Worm (Caenorhabditis elegans) whole organism, L4 larva: ENCODE data around the gene srh-180.

Experiments used
- T20F7.1 ChIP-seq: fragments of 200-800 bp; sonication (Bioruptor generic); optimal IDR thresholded peaks from 2 replicates; lab custom pipeline; 2018; ENCODE audit warnings: mild to moderate bottlenecking, missing genetic modification characterization, missing compliant biosample characterization
- Y48G9A.11 ChIP-seq: fragments of 200-800 bp; sonication (Bioruptor generic); IDR thresholded peaks from 2 replicates; pipeline ENCODE4 v1.3.6; 2022; ENCODE audit warnings: missing genetic modification reagents, missing genetic modification characterization, missing compliant biosample characterization
- ZK337.2 ChIP-seq: fragments of 200-800 bp; sonication (Bioruptor generic); IDR thresholded peaks from 2 replicates; pipeline ENCODE4 v1.3.6; 2022; ENCODE audit warnings: missing genetic modification reagents, missing genetic modification characterization, missing compliant biosample characterization
- cey-2 ChIP-seq: sonication (generic microtip); optimal IDR thresholded peaks from 3 replicates; lab custom pipeline; 2017; ENCODE audit warnings: missing genetic modification characterization, mild to moderate bottlenecking, missing compliant biosample characterization, antibody characterized with exemption, borderline replicate concordance; ENCODE audit not compliant: insufficient read depth
- daf-16 ChIP-seq, 3 experiments: sonication (generic microtip); optimal IDR thresholded peaks; 2 replicates each; lab custom pipeline; 2016 to 2017; ENCODE audit warnings: missing genetic modification characterization in 3 of 3, missing genetic modification reagents in 3 of 3, mild to moderate bottlenecking in 2 of 3, missing compliant biosample characterization in 2 of 3, missing biosample characterization in 1 of 3, moderate library complexity in 1 of 3
- dmd-6 ChIP-seq: fragments of 200-800 bp; sonication (Bioruptor generic); IDR thresholded peaks from 2 replicates; pipeline ENCODE4 v1.3.6; 2022; ENCODE audit warnings: missing genetic modification reagents, missing genetic modification characterization, missing compliant biosample characterization
- duxl-1 ChIP-seq: sonication (generic microtip); optimal IDR thresholded peaks from 2 replicates; lab custom pipeline; 2016; ENCODE audit warnings: mild to moderate bottlenecking, missing genetic modification characterization, moderate library complexity, missing compliant biosample characterization; ENCODE audit not compliant: poor library complexity
- dve-1 ChIP-seq: sonication (generic microtip); optimal IDR thresholded peaks from 2 replicates; lab custom pipeline; 2017; ENCODE audit warnings: antibody characterized with exemption, mild to moderate bottlenecking, missing genetic modification characterization, missing compliant biosample characterization; ENCODE audit not compliant: insufficient read depth
- hlh-11 ChIP-seq: fragments of 200-800 bp; sonication (Bioruptor generic); optimal IDR thresholded peaks from 2 replicates; lab custom pipeline; 2018; ENCODE audit warnings: mild to moderate bottlenecking, missing genetic modification characterization, missing compliant biosample characterization
- lin-13 ChIP-seq: fragments of 150-350 bp; optimal IDR thresholded peaks from 2 replicates; lab custom pipeline; 2014; ENCODE audit warnings: missing biosample characterization, missing genetic modification reagents, missing genetic modification characterization
- lin-29 ChIP-seq: fragments of 200-800 bp; sonication (Bioruptor generic); IDR thresholded peaks from 2 replicates; pipeline ENCODE4 v1.3.6; 2022; ENCODE audit warnings: missing genetic modification reagents, missing genetic modification characterization, missing compliant biosample characterization
- madf-9 ChIP-seq: fragments of 200-800 bp; sonication (Bioruptor generic); conservative IDR thresholded peaks from 2 replicates; pipeline ENCODE4 v1.3.6; 2022; ENCODE audit warnings: missing genetic modification reagents, missing genetic modification characterization, missing compliant biosample characterization
- mdt-29 ChIP-seq: fragments of 200-800 bp; sonication (Bioruptor generic); IDR thresholded peaks from 2 replicates; pipeline ENCODE4 v1.3.6; 2022; ENCODE audit warnings: missing genetic modification reagents, missing genetic modification characterization, missing compliant biosample characterization
- nhr-102 ChIP-seq: sonication (generic microtip); optimal IDR thresholded peaks from 2 replicates; lab custom pipeline; 2016; ENCODE audit warnings: mild to moderate bottlenecking, missing genetic modification characterization, moderate library complexity, missing compliant biosample characterization
- nhr-237 ChIP-seq: sonication (generic microtip); optimal IDR thresholded peaks from 2 replicates; lab custom pipeline; 2017; ENCODE audit warnings: missing biosample characterization, missing genetic modification characterization
- nhr-28 ChIP-seq: fragments of 150-350 bp; optimal IDR thresholded peaks from 2 replicates; lab custom pipeline; 2014; ENCODE audit warnings: missing biosample characterization, missing genetic modification characterization
- nhr-48 ChIP-seq: sonication (generic microtip); optimal IDR thresholded peaks from 2 replicates; lab custom pipeline; 2016; ENCODE audit warnings: mild to moderate bottlenecking, missing genetic modification characterization, missing compliant biosample characterization
- nhr-77 ChIP-seq: fragments of 150-350 bp; optimal IDR thresholded peaks from 2 replicates; lab custom pipeline; 2014; ENCODE audit warnings: missing biosample characterization, missing genetic modification characterization
- php-3 ChIP-seq: fragments of 200-800 bp; sonication (Bioruptor generic); IDR thresholded peaks from 2 replicates; pipeline ENCODE4 v1.3.6; 2022; ENCODE audit warnings: missing genetic modification reagents, missing genetic modification characterization, missing compliant biosample characterization
- pqm-1 ChIP-seq: sonication (generic microtip); optimal IDR thresholded peaks from 2 replicates; lab custom pipeline; 2017; ENCODE audit warnings: missing biosample characterization, missing genetic modification characterization
- rbr-2 ChIP-seq: sonication (generic microtip); optimal IDR thresholded peaks from 2 replicates; lab custom pipeline; 2016; ENCODE audit warnings: missing genotype, missing genetic modification characterization, missing compliant biosample characterization
- saeg-2 ChIP-seq: fragments of 200-800 bp; sonication (Bioruptor generic); IDR thresholded peaks from 2 replicates; pipeline ENCODE4 v1.3.6; 2022; ENCODE audit warnings: missing genetic modification reagents, missing genetic modification characterization, missing compliant biosample characterization
- tag-97 ChIP-seq: fragments of 200-800 bp; sonication (Bioruptor generic); IDR thresholded peaks from 2 replicates; pipeline ENCODE4 v1.3.6; 2022; ENCODE audit warnings: missing genetic modification characterization, missing compliant biosample characterization
- tra-1 ChIP-seq: fragments of 200-800 bp; sonication (Bioruptor generic); IDR thresholded peaks from 2 replicates; pipeline ENCODE4 v1.3.6; 2022; ENCODE audit warnings: missing genetic modification reagents, missing genetic modification characterization, missing compliant biosample characterization
- unc-62 ChIP-seq, 3 experiments: fragments of 150-350 bp in 1 of 3; sonication (generic microtip); optimal IDR thresholded peaks in 2 of 3; peaks in 1 of 3; 1 replicate in 1 of 3; 2 replicates in 2 of 3; lab custom pipeline; 2014 to 2017; ENCODE audit warnings: missing biosample characterization in 3 of 3, missing genetic modification characterization in 3 of 3, missing genetic modification reagents in 3 of 3, missing genotype in 1 of 3
- zag-1 ChIP-seq: fragments of 150-350 bp; optimal IDR thresholded peaks from 2 replicates; lab custom pipeline; 2014; ENCODE audit warnings: missing biosample characterization, missing genetic modification characterization
- zfp-2 ChIP-seq: sonication (generic microtip); optimal IDR thresholded peaks from 2 replicates; lab custom pipeline; 2016; ENCODE audit warnings: mild to moderate bottlenecking, missing genetic modification characterization, missing compliant biosample characterization
- zfp-3 ChIP-seq: fragments of 200-800 bp; sonication (Bioruptor generic); conservative IDR thresholded peaks from 2 replicates; pipeline ENCODE4 v1.3.6; 2022; ENCODE audit warnings: missing genetic modification reagents, missing genetic modification characterization, missing compliant biosample characterization

The srh-180 gene

DNA sequence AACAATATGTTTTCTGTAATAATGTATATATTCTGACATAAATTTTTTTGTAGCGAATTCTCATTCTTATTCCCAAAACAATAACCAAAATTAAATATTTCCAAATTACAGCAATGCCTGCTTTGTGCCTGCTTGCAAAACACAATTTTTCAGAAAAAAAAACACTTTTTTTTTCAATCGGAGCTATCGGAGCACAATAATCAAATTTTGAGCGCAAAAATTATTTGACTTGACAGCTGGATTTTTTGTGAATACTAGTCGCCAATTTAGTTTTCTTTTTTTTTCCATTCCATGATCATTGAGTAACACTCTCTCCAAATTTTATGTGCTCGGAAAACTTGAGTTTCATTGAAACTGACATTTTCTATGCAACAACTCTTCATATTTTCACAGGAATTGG is at the start of gene srh-180:
srh-180 (plus strand) TSS at position 301 of the 400 bp plus-strand sequence.
- TF ChIP-seq unc-62 (GFP tag; optimal IDR thresholded peaks at IDR 0.05 in 1 of 2; lab: Kevin White, UChicago): peak in 1 of 2 experiments; percentile 74
- TF ChIP-seq unc-62 (tag; optimal IDR thresholded peaks at IDR 0.05; lab: Kevin White, UChicago): no peak
- TF ChIP-seq nhr-102: no peak

DNA sequence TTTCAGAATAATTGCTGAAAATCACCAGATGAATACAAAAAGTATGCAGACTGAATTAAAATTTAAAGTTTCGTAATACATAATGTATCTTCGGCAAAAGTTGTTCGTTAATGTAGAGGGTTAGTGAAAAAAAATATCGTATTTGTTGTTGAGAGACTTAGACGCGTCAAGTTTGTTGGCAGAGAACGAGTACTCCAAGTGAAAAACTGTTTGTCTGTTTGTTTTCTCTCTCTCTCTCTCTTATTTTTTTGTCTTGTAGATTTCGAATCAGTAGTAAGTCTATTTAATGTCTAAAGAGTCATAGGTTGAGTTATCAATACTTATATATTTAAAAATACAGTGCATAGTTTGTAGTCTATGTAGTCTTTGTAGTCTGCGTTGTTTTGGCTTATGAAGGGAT is 47.8 kb upstream of the srh-180 start, which contains the start of the genes fbxa-2 and T13F3.8:
fbxa-2 (minus strand) TSS at position 101 of the 400 bp plus-strand sequence.
T13F3.8 (plus strand) TSS at position 245 of the 400 bp plus-strand sequence.
- TF ChIP-seq saeg-2 (GFP tag; lab: Robert Waterston, UW) (no peak), duxl-1 (tag; lab: Kevin White, UChicago) (no peak), zfp-3 (GFP tag; lab: Robert Waterston, UW) (0 out of 2 replicates have a peak, but pooled peaks have one; percentile 15), T20F7.1 (GFP tag; lab: Kevin White, UChicago) (no peak), nhr-237 (tag; lab: Kevin White, UChicago) (no peak), zfp-2 (tag; lab: Kevin White, UChicago) (no peak), lin-13 (GFP tag; lab: Kevin White, UChicago) (no peak), nhr-28 (tag; lab: Kevin White, UChicago) (peak; percentile 39)
- TF ChIP-seq, all 104 proteins: peak for 2

DNA sequence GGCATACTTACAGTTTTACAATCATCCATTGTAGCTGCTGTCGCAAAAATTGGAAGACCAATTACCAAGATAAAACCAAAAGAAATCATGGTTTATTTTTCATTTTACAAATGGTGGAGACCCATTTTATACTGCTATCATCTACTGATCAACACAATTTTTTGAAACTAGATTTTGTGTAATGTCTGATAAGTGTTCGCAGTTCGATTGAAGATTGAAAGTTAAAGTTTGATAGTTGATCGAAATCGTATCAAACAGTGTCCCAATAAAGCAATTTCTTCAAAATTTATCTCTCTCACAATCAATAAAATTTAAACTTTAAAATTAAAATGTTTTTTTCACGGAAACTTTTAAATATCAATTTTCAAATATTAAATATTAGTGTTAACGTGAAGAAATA is 46.2 kb upstream of the srh-180 start, which contains the start of gene T13F3.6:
T13F3.6 (minus strand) TSS at position 101 of the 400 bp plus-strand sequence.
- TF ChIP-seq ZK337.2 (no peak), lin-29 (GFP tag; lab: Robert Waterston, UW) (no peak), zag-1 (tag; lab: Kevin White, UChicago) (no peak), tag-97 (GFP tag; lab: Robert Waterston, UW) (no peak), tra-1 (GFP tag; lab: Robert Waterston, UW) (no peak), rbr-2 (no peak)

DNA sequence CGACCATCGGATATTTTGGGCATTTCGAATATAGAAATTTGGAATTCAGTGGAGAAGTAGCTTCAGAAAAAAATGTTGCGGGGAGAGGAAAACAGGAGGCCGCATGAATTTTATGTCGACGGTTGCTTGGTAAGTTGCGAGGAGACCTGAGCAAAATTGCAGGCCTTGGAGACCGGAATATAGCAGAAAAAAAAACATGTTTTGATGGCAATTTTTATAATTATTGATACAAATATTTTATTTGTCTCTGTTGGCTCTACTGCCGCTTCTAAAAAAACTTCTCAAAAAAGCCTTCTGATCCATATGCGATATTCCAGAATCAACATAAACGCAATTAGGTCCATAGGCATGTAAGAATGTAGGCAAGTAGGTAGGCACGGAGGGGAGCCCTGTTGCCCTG is 42.0 kb upstream of the srh-180 start, which contains the start of gene pacl-1:
pacl-1 (minus strand) TSS at position 101 of the 400 bp plus-strand sequence.
- no peak for TF ChIP-seq nhr-28 (tag; lab: Kevin White, UChicago)
- no peak for TF ChIP-seq mdt-29
- TF ChIP-seq tra-1 (GFP tag; lab: Robert Waterston, UW): no peak
- no peak for TF ChIP-seq dmd-6 (GFP tag; lab: Robert Waterston, UW)
- TF ChIP-seq, all 104 proteins: peak for 0

DNA sequence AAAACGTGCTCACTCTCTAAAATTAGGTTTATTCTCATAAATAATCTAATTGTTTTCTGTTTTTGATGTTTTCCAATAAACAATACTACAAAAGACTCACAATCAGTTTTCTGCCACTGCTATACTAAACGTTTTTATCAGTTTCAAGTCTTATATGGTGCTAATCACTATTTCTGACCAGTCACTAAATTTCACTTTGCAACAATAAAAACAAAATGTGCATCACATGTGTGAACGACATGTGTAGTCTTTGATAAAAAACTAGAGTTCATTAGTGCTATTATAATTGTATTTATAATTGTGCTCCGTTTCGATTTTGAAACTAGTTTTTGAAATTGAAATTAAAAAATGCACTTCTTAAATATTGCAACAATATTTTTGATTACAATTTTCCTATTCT is 39.4 kb upstream of the srh-180 start, which contains the start of gene cyp-37B1:
cyp-37B1 (plus strand) TSS at position 199 of the 400 bp plus-strand sequence.
- TF ChIP-seq ZK337.2 (no peak), hlh-11 (tag; lab: Kevin White, UChicago) (peak; percentile 85), dve-1 (tag; lab: Kevin White, UChicago) (peak; percentile 87), lin-29 (GFP tag; lab: Robert Waterston, UW) (no peak), php-3 (GFP tag; lab: Robert Waterston, UW) (peak; percentile 82), nhr-102 (peak; percentile 73), nhr-77 (tag; lab: Kevin White, UChicago) (peak; percentile 87), cey-2 (tag; lab: Kevin White, UChicago) (no peak), dmd-6 (GFP tag; lab: Robert Waterston, UW) (peak; percentile 90), nhr-28 (tag; lab: Kevin White, UChicago) (peak; percentile 97), duxl-1 (tag; lab: Kevin White, UChicago) (no peak), nhr-48 (tag; lab: Kevin White, UChicago) (peak; percentile 69), pqm-1 (tag; lab: Kevin White, UChicago) (peak; percentile 89), madf-9 (GFP tag; lab: Robert Waterston, UW) (no peak), Y48G9A.11 (GFP tag; lab: Robert Waterston, UW) (no peak), daf-16 (GFP tag; optimal IDR thresholded peaks at IDR 0.05; lab: Kevin White, UChicago) (no peak), daf-16 (tag; optimal IDR thresholded peaks at IDR 0.05; lab: Kevin White, UChicago) (peak; percentile 95)
